Worm (Caenorhabditis elegans) whole organism, L2 larva: ENCODE measurements around the gene T01D1.8.

Experiments used
- R02D3.7 ChIP-seq: fragments of 150-350 bp; optimal IDR thresholded peaks from 2 replicates; lab custom pipeline; 2014; ENCODE audit warnings: missing biosample characterization, missing genetic modification characterization
- egl-27 ChIP-seq: sonication (generic microtip); optimal IDR thresholded peaks from 3 replicates; lab custom pipeline; 2017; ENCODE audit warnings: missing biosample characterization, missing genetic modification reagents, missing genetic modification characterization
- elt-1 ChIP-seq: fragments of 150-350 bp; optimal IDR thresholded peaks from 2 replicates; lab custom pipeline; 2014; ENCODE audit warnings: missing biosample characterization, missing genetic modification characterization
- fos-1 ChIP-seq: fragments of 150-350 bp; optimal IDR thresholded peaks from 2 replicates; lab custom pipeline; 2014; ENCODE audit warnings: missing biosample characterization, missing genetic modification characterization
- lin-39 ChIP-seq: fragments of 150-350 bp; optimal IDR thresholded peaks from 2 replicates; lab custom pipeline; 2014; ENCODE audit warnings: missing biosample characterization, missing genetic modification reagents, missing genetic modification characterization
- nhr-11 ChIP-seq: fragments of 150-350 bp; optimal IDR thresholded peaks from 2 replicates; lab custom pipeline; 2014; ENCODE audit warnings: missing biosample characterization, missing genetic modification characterization
- nhr-12 ChIP-seq: fragments of 150-350 bp; optimal IDR thresholded peaks from 2 replicates; lab custom pipeline; 2014; ENCODE audit warnings: missing biosample characterization, missing genetic modification characterization
- nhr-25 ChIP-seq: fragments of 150-350 bp; sonication (generic microtip); optimal IDR thresholded peaks from 3 replicates; lab custom pipeline; 2014; ENCODE audit warnings: missing biosample characterization, missing genetic modification characterization
- nhr-77 ChIP-seq: fragments of 150-350 bp; optimal IDR thresholded peaks from 2 replicates; lab custom pipeline; 2014; ENCODE audit warnings: missing biosample characterization, missing genetic modification characterization
- zag-1 ChIP-seq: fragments of 150-350 bp; optimal IDR thresholded peaks from 2 replicates; lab custom pipeline; 2014; ENCODE audit warnings: missing biosample characterization, missing genetic modification characterization

DNA sequence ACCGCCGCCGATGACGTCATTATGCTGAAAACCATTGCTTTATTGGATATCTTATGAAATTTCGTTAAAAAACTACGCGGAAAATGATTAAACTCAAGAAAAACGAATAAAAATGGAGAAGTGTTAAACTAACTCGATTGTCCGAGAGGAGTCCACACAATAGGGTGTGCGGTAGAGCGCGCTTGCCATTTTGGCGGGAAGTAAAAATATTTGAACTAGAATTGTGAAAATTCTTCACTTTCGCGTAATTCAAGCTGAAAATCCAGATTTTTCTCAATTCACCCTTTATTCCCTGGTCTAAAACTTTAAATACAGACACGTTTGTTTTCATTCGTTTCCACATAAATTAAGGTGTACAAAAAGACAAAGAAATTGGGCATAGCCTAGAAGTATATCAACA lies 30.1 kb downstream of the T01D1.8 start, which contains the start of gene F48A11.4:
- peak; percentile 57 for TF ChIP-seq nhr-77 (tag; lab: Kevin White, UChicago)
- no peak for TF ChIP-seq nhr-11
- TF ChIP-seq egl-27 = peak; percentile 93
- peak; percentile 96 for TF ChIP-seq nhr-25 (tag; lab: Kevin White, UChicago)
- peak; percentile 75 for TF ChIP-seq fos-1
- TF ChIP-seq nhr-12 (tag; lab: Kevin White, UChicago) = no peak
- no peak for TF ChIP-seq lin-39 (tag; lab: Kevin White, UChicago)
- peak; percentile 61 for TF ChIP-seq zag-1 (tag; lab: Kevin White, UChicago)
- no peak for TF ChIP-seq elt-1
- TF ChIP-seq R02D3.7 (tag; lab: Kevin White, UChicago) = peak; percentile 69
